Fruit fly (Drosophila melanogaster): Measurements from ENCODE around the gene stai.

stai gene

DNA sequence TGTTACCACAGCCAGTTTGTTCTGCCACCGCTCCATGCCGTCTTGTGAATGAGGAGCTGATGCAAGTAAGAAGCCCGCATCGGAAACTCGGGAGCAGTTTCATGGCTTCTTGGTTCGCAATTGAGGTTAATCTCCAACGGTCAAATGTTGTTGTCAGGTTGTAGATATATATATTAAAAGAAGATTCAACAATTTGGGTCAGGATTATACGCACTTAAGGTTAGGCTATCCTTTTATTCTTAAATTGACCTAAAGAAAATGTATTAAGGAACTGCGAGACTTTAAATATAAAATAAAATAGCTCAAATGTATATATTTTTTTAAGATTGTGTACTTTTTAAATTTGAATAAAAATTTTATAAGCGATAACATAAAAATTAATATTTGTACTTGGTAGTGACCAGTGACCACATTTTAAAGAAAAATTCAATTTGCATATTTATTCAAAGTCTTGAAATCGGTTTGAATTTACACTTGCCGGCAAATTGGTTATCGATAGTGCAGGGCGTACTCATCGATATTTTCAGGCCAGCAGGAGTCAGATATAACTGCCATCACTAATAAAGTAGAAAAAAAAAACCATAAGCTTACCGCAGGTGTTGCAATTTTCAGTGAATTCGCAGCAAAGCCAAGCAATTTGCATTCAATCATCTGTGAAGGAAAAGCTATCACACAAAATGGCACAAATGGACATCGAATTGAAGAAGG is 31.5 kb upstream of the stai start, which contains the start of the genes CG9150 and Pfdn1 (continued):
- no peak for TF ChIP-seq Aef1 (GFP tag; IDR thresholded peaks at IDR 0.05)
- no peak for TF ChIP-seq Nf-YA (GFP tag; IDR thresholded peaks at IDR 0.05)
- TF ChIP-seq org-1 (GFP tag; optimal IDR thresholded peaks at IDR 0.05): no peak
- TF ChIP-seq toy (GFP tag; IDR thresholded peaks at IDR 0.05): no peak
- no peak for TF ChIP-seq CG5953 (GFP tag; IDR thresholded peaks at IDR 0.05)
- TF ChIP-seq CG11695 (GFP tag; IDR thresholded peaks at IDR 0.05): no peak
- no peak for TF ChIP-seq pnt (GFP tag; optimal IDR thresholded peaks at IDR 0.05)
- peak; percentile 91 for TF ChIP-seq bbx (GFP tag; IDR thresholded peaks at IDR 0.05; ENCODE audit: partially characterized antibody)
- no peak for TF ChIP-seq CG9876 (GFP tag; optimal IDR thresholded peaks at IDR 0.05)
- TF ChIP-seq CG34422 (GFP tag; IDR thresholded peaks at IDR 0.05): no peak; the same call in 2 of the 3 replicates
- peak; percentile 87 for TF ChIP-seq CG16813 (GFP tag; IDR thresholded peaks at IDR 0.05; ENCODE audit: partially characterized antibody)
- TF ChIP-seq CG10366 (GFP tag; IDR thresholded peaks at IDR 0.05): no peak
- TF ChIP-seq Rfx (GFP tag; IDR thresholded peaks at IDR 0.05): peak; percentile 48
- no peak for TF ChIP-seq GATAe (GFP tag; conservative IDR thresholded peaks at IDR 0.05)
- no peak for TF ChIP-seq h (optimal IDR thresholded peaks at IDR 0.05)
- no peak for TF ChIP-seq CG9817 (tag; optimal IDR thresholded peaks at IDR 0.05)

DNA sequence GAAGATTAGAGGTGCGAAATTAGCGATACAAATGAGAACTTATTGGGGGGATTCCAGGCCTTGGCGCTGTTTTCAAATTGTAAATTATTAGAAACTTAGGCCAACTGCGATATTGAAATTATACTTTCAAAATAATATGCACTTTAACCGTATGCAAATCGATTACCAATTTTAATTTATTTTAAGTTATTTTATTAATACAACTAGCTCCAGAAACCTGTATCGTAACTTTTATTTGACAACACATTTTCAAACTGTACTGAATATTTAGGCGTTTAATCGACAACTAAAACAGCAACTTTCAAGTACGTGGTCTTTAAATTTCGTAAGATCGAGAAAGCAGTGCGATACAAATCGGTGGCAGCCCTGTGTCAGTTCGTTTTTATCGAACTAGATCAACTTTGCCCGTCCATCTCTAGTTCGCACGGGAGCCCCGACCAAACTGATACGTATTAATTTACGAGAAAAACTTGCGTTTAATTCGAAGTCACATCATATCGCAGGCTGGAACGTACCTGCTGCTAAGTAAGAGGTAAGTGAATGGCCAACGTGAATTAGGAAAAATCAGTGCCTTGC is 29.4 kb upstream of the stai start, which contains the start of the genes CG9154 and Kr-h2:
Gene CG9154 (minus strand): TSS at position 31 of the 576 bp plus-strand sequence.
Gene Kr-h2 (plus strand): TSS at position 335 of the 576 bp plus-strand sequence.
- TF ChIP-seq CG8924 (tag; optimal IDR thresholded peaks at IDR 0.05): peak; percentile 47
- TF ChIP-seq lov (optimal IDR thresholded peaks at IDR 0.05): no peak
- TF ChIP-seq lov (GFP tag; IDR thresholded peaks at IDR 0.05): no peak
- TF ChIP-seq Kr (GFP tag; optimal IDR thresholded peaks at IDR 0.05): no peak
- TF ChIP-seq Sox102F (GFP tag; optimal IDR thresholded peaks at IDR 0.05): no peak
- TF ChIP-seq lab (GFP tag; optimal IDR thresholded peaks at IDR 0.05): peak; percentile 69
- no peak for TF ChIP-seq HmgD (GFP tag; optimal IDR thresholded peaks at IDR 0.05)
- no peak for TF ChIP-seq gcm2 (GFP tag; optimal IDR thresholded peaks at IDR 0.05)
- TF ChIP-seq Awh (GFP tag; IDR thresholded peaks at IDR 0.05): no peak
- no peak for TF ChIP-seq prd (optimal IDR thresholded peaks at IDR 0.05)
- TF ChIP-seq prd (GFP tag; IDR thresholded peaks at IDR 0.05): peak; percentile 44
- TF ChIP-seq pfk (GFP tag; optimal IDR thresholded peaks at IDR 0.05): no peak
- peak; percentile 75 for TF ChIP-seq CG7928 (GFP tag; optimal IDR thresholded peaks at IDR 0.05)
- peak; percentile 23; the same call in 1 of the 4 replicates for TF ChIP-seq chinmo (GFP tag; IDR thresholded peaks at IDR 0.05; ENCODE audit: partially characterized antibody)
- peak; percentile 28 for TF ChIP-seq exex (tag; optimal IDR thresholded peaks at IDR 0.05)
- no peak for TF ChIP-seq kah (GFP tag; optimal IDR thresholded peaks at IDR 0.05)
- TF ChIP-seq schlank (tag; optimal IDR thresholded peaks at IDR 0.05): no peak
- no peak for TF ChIP-seq gsb-n (tag; optimal IDR thresholded peaks at IDR 0.05)
- peak; percentile 90 for TF ChIP-seq CG31365 (tag; optimal IDR thresholded peaks at IDR 0.05)
- no peak for TF ChIP-seq CG6175 (GFP tag; IDR thresholded peaks at IDR 0.05)
- TF ChIP-seq cas (GFP tag; IDR thresholded peaks at IDR 0.05): no peak
- peak; percentile 23 for TF ChIP-seq CG4820 (GFP tag; optimal IDR thresholded peaks at IDR 0.05)
- no peak for TF ChIP-seq croc (GFP tag; conservative IDR thresholded peaks at IDR 0.05)
- peak; percentile 51 for TF ChIP-seq CG13775 (GFP tag; optimal IDR thresholded peaks at IDR 0.05)
- TF ChIP-seq bigmax (GFP tag; optimal IDR thresholded peaks at IDR 0.05): no peak
- TF ChIP-seq aop (GFP tag; IDR thresholded peaks at IDR 0.05): no peak
- TF ChIP-seq Atf6 (GFP tag; IDR thresholded peaks at IDR 0.05): no peak
- peak; percentile 19 for TF ChIP-seq CG13624 (GFP tag; optimal IDR thresholded peaks at IDR 0.05)
- peak; percentile 68 for TF ChIP-seq vnd (GFP tag; IDR thresholded peaks at IDR 0.05; ENCODE audit: partially characterized antibody)
- TF ChIP-seq seq (GFP tag; IDR thresholded peaks at IDR 0.05): no peak
- no peak for TF ChIP-seq zfh1 (GFP tag; IDR thresholded peaks at IDR 0.05)
- TF ChIP-seq ci (GFP tag; IDR thresholded peaks at IDR 0.05): no peak
- TF ChIP-seq CG15696 (tag; optimal IDR thresholded peaks at IDR 0.05): peak; percentile 13
- TF ChIP-seq Drgx (GFP tag; IDR thresholded peaks at IDR 0.05): peak; percentile 39
- no peak for TF ChIP-seq z (GFP tag; IDR thresholded peaks at IDR 0.05)

Measured in whole organism, embryonic.